Worm (Caenorhabditis elegans) whole organism, early embryonic: ENCODE measurements around the gene fsn-1.
A peak's percentile ranks its signal among the peaks of the same experiment; 100 is the strongest.

Source experiments
- B0310.2 ChIP-seq: sonication (generic microtip); optimal IDR thresholded peaks from 2 replicates; lab custom pipeline; 2016; ENCODE audit warnings: mild to moderate bottlenecking, missing genetic modification characterization, missing compliant biosample characterization
- F13C5.2 ChIP-seq: sonication (generic microtip); optimal IDR thresholded peaks from 2 replicates; lab custom pipeline; 2017; ENCODE audit warnings: mild to moderate bottlenecking, missing genetic modification characterization, inconsistent platforms, missing compliant biosample characterization
- aly-1 ChIP-seq: sonication (generic microtip); optimal IDR thresholded peaks from 2 replicates; lab custom pipeline; 2016; ENCODE audit warnings: missing genetic modification characterization, missing compliant biosample characterization
- ama-1 ChIP-seq: fragments of 150-350 bp; optimal IDR thresholded peaks from 2 replicates; lab custom pipeline; 2014
- ceh-13 ChIP-seq: fragments of 200-800 bp; sonication (Bioruptor generic); optimal IDR thresholded peaks from 2 replicates; lab custom pipeline; 2018; ENCODE audit warnings: mild to moderate bottlenecking, missing genetic modification characterization, missing compliant biosample characterization
- ceh-36 ChIP-seq: sonication (generic microtip); optimal IDR thresholded peaks from 2 replicates; lab custom pipeline; 2016; ENCODE audit warnings: missing genetic modification characterization, inconsistent platforms, missing compliant biosample characterization
- ets-7 ChIP-seq: sonication (generic microtip); optimal IDR thresholded peaks from 2 replicates; lab custom pipeline; 2016; ENCODE audit warnings: missing genotype, missing genetic modification characterization, missing compliant biosample characterization
- flt-1 ChIP-seq: fragments of 200-800 bp; sonication (Bioruptor generic); IDR thresholded peaks from 2 replicates; pipeline ENCODE4 v1.3.6; 2022; ENCODE audit warnings: missing genetic modification characterization, missing compliant biosample characterization
- hmbx-1 ChIP-seq: sonication (generic microtip); optimal IDR thresholded peaks from 2 replicates; lab custom pipeline; 2016; ENCODE audit warnings: mild to moderate bottlenecking, missing genetic modification characterization, missing compliant biosample characterization
- hmg-4 ChIP-seq: fragments of 200-800 bp; sonication (Bioruptor generic); optimal IDR thresholded peaks from 2 replicates; lab custom pipeline; 2018; ENCODE audit warnings: mild to moderate bottlenecking, missing genetic modification characterization, missing compliant biosample characterization
- hnd-1 ChIP-seq: sonication (generic microtip); optimal IDR thresholded peaks from 2 replicates; lab custom pipeline; 2016; ENCODE audit warnings: missing genetic modification characterization, missing compliant biosample characterization
- pes-1 ChIP-seq: fragments of 200-800 bp; sonication (Bioruptor generic); IDR thresholded peaks from 2 replicates; pipeline ENCODE4 v1.3.6; 2022; ENCODE audit warnings: missing genetic modification reagents, missing genetic modification characterization, missing compliant biosample characterization
- scrt-1 ChIP-seq: fragments of 200-800 bp; sonication (Bioruptor generic); IDR thresholded peaks from 2 replicates; pipeline ENCODE4 v1.3.6; 2022; ENCODE audit warnings: missing genetic modification characterization, missing compliant biosample characterization
- sea-1 ChIP-seq: fragments of 200-800 bp; sonication (Bioruptor generic); conservative IDR thresholded peaks from 2 replicates; pipeline ENCODE4 v1.3.6; 2022; ENCODE audit warnings: missing genetic modification characterization, missing compliant biosample characterization
- tbx-11 ChIP-seq: fragments of 200-800 bp; sonication (Bioruptor generic); IDR thresholded peaks from 2 replicates; pipeline ENCODE4 v1.3.6; 2022; ENCODE audit warnings: missing genetic modification characterization, missing compliant biosample characterization
- tbx-37 ChIP-seq: fragments of 200-800 bp; sonication (Bioruptor generic); conservative IDR thresholded peaks from 2 replicates; pipeline ENCODE4 v1.3.6; 2022; ENCODE audit warnings: missing genetic modification reagents, missing genetic modification characterization, missing compliant biosample characterization
- tra-4 ChIP-seq: sonication (generic microtip); optimal IDR thresholded peaks from 2 replicates; lab custom pipeline; 2017; ENCODE audit warnings: missing genetic modification characterization, missing compliant biosample characterization

The fsn-1 gene

ce11 chrIII:4934896-4935628 lies 2.1 kb upstream of the fsn-1 start, which contains the start of gene mrps-18C:
Gene mrps-18C, plus strand, starts transcription at chrIII:4935578.
- TF ChIP-seq ets-7 (tag; lab: Kevin White, UChicago) (no peak), pes-1 (GFP tag; lab: Robert Waterston, UW) (no peak), ceh-13 (GFP tag; lab: Kevin White, UChicago) (no peak), F13C5.2 (no peak), aly-1 (tag; lab: Kevin White, UChicago) (no peak), ceh-36 (no peak), sea-1 (GFP tag; lab: Robert Waterston, UW) (no peak), ama-1 (lab: Kevin White, UChicago) (no peak), B0310.2 (tag; lab: Kevin White, UChicago) (no peak), scrt-1 (GFP tag; lab: Robert Waterston, UW) (no peak), hmbx-1 (tag; lab: Kevin White, UChicago) (no peak), hnd-1 (tag; lab: Kevin White, UChicago) (no peak), tbx-11 (GFP tag; lab: Robert Waterston, UW) (no peak), hmg-4 (no peak), tra-4 (tag; lab: Kevin White, UChicago) (no peak), flt-1 (no peak)

- TF ChIP-seq scrt-1 (GFP tag; lab: Robert Waterston, UW) (no peak), ets-7 (tag; lab: Kevin White, UChicago) (no peak), B0310.2 (tag; lab: Kevin White, UChicago) (no peak), flt-1 (no peak), ceh-36 (no peak), hmbx-1 (tag; lab: Kevin White, UChicago) (no peak), hnd-1 (tag; lab: Kevin White, UChicago) (no peak), hmg-4 (no peak), F13C5.2 (no peak), ama-1 (lab: Kevin White, UChicago) (no peak), pes-1 (GFP tag; lab: Robert Waterston, UW) (no peak)
Measured at ce11 chrIII:4939267-4939666, 2.1 kb downstream of the fsn-1 start, which contains the start of gene rpb-2. Gene rpb-2, plus strand, starts transcription at chrIII:4939567.

ce11 chrIII:4944213-4944612 lies 7.1 kb downstream of the fsn-1 start, which contains the start of gene ntl-9:
Gene ntl-9, plus strand, starts transcription at chrIII:4944513.
- no peak for TF ChIP-seq aly-1 (tag; lab: Kevin White, UChicago)
- no peak for TF ChIP-seq ceh-36
- no peak for TF ChIP-seq ets-7 (tag; lab: Kevin White, UChicago)
- TF ChIP-seq tbx-11 (GFP tag; lab: Robert Waterston, UW), result no peak
- no peak for TF ChIP-seq sea-1 (GFP tag; lab: Robert Waterston, UW)
- TF ChIP-seq pes-1 (GFP tag; lab: Robert Waterston, UW), result no peak
- TF ChIP-seq B0310.2 (tag; lab: Kevin White, UChicago), result no peak
- TF ChIP-seq ama-1 (lab: Kevin White, UChicago), result no peak
- TF ChIP-seq flt-1, result no peak
- no peak for TF ChIP-seq scrt-1 (GFP tag; lab: Robert Waterston, UW)
- no peak for TF ChIP-seq hmg-4
- no peak for TF ChIP-seq hnd-1 (tag; lab: Kevin White, UChicago)
- no peak for TF ChIP-seq F13C5.2

ce11 chrIII:4947352-4947751 lies 10.2 kb downstream of the fsn-1 start:
- TF ChIP-seq ceh-13 (GFP tag; lab: Kevin White, UChicago) (no peak), aly-1 (tag; lab: Kevin White, UChicago) (peak; percentile 7), scrt-1 (GFP tag; lab: Robert Waterston, UW) (0 out of 2 replicates have a peak, but pooled peaks have one; percentile 63), ets-7 (tag; lab: Kevin White, UChicago) (peak; percentile 54), ama-1 (lab: Kevin White, UChicago) (no peak), pes-1 (GFP tag; lab: Robert Waterston, UW) (peak; percentile 42; the same call in 1 of the 2 replicates), ceh-36 (peak; percentile 40), B0310.2 (tag; lab: Kevin White, UChicago) (peak; percentile 10), tbx-11 (GFP tag; lab: Robert Waterston, UW) (no peak), tbx-37 (GFP tag; lab: Robert Waterston, UW) (no peak; the same call in 1 of the 2 replicates), hnd-1 (tag; lab: Kevin White, UChicago) (peak; percentile 12), F13C5.2 (peak; percentile 58), flt-1 (no peak; the same call in 1 of the 2 replicates), hmg-4 (peak; percentile 79), tra-4 (tag; lab: Kevin White, UChicago) (no peak), hmbx-1 (tag; lab: Kevin White, UChicago) (no peak), sea-1 (GFP tag; lab: Robert Waterston, UW) (no peak)

ce11 chrIII:4948631-4949030 lies 11.5 kb downstream of the fsn-1 start:
- TF ChIP-seq ceh-36, result no peak
- TF ChIP-seq sea-1 (GFP tag; lab: Robert Waterston, UW), result 0 out of 2 replicates have a peak, but pooled peaks have one; percentile 25
- TF ChIP-seq scrt-1 (GFP tag; lab: Robert Waterston, UW), result no peak
- TF ChIP-seq hmg-4, result peak; percentile 71
- TF ChIP-seq aly-1 (tag; lab: Kevin White, UChicago), result peak; percentile 57
- TF ChIP-seq tbx-11 (GFP tag; lab: Robert Waterston, UW), result no peak
- peak; percentile 28 for TF ChIP-seq F13C5.2
- no peak for TF ChIP-seq ets-7 (tag; lab: Kevin White, UChicago)
- TF ChIP-seq ceh-13 (GFP tag; lab: Kevin White, UChicago), result no peak
- TF ChIP-seq hmbx-1 (tag; lab: Kevin White, UChicago), result no peak
- no peak for TF ChIP-seq pes-1 (GFP tag; lab: Robert Waterston, UW)
- TF ChIP-seq flt-1, result 0 out of 2 replicates have a peak, but pooled peaks have one; percentile 6
- TF ChIP-seq B0310.2 (tag; lab: Kevin White, UChicago), result peak; percentile 21

- TF ChIP-seq pes-1 (GFP tag; lab: Robert Waterston, UW) (no peak), scrt-1 (GFP tag; lab: Robert Waterston, UW) (no peak), ama-1 (lab: Kevin White, UChicago) (no peak), tbx-11 (GFP tag; lab: Robert Waterston, UW) (no peak), aly-1 (tag; lab: Kevin White, UChicago) (no peak), hnd-1 (tag; lab: Kevin White, UChicago) (no peak), flt-1 (no peak), B0310.2 (tag; lab: Kevin White, UChicago) (no peak), ceh-36 (no peak), sea-1 (GFP tag; lab: Robert Waterston, UW) (no peak), hmbx-1 (tag; lab: Kevin White, UChicago) (no peak), F13C5.2 (no peak), ets-7 (tag; lab: Kevin White, UChicago) (no peak), hmg-4 (no peak), tra-4 (tag; lab: Kevin White, UChicago) (no peak), ceh-13 (GFP tag; lab: Kevin White, UChicago) (no peak), tbx-37 (GFP tag; lab: Robert Waterston, UW) (no peak)
Measured at ce11 chrIII:4950345-4950744, 13.2 kb downstream of the fsn-1 start.
